Worm (Caenorhabditis elegans) whole organism, mixed stage, embryonic: ENCODE results near the gene nstp-1.

Experiments
- M03D4.4 ChIP-seq: sonication (generic microtip); optimal IDR thresholded peaks from 2 replicates; lab custom pipeline; 2017; ENCODE audit warnings: mild to moderate bottlenecking, missing genetic modification characterization, missing compliant biosample characterization
- blmp-1 ChIP-seq: fragments of 150-350 bp; optimal IDR thresholded peaks from 2 replicates; lab custom pipeline; 2014; ENCODE audit warnings: missing biosample characterization, missing genetic modification characterization
- ceh-39 ChIP-seq: fragments of 150-350 bp; optimal IDR thresholded peaks from 2 replicates; lab custom pipeline; 2014; ENCODE audit warnings: missing biosample characterization, missing genetic modification characterization
- ceh-43 ChIP-seq: fragments of 200-800 bp; sonication (Bioruptor generic); optimal IDR thresholded peaks from 2 replicates; lab custom pipeline; 2018; ENCODE audit warnings: mild to moderate bottlenecking, missing genetic modification characterization, moderate library complexity, missing compliant biosample characterization
- ceh-83 ChIP-seq: fragments of 200-800 bp; sonication (Bioruptor generic); optimal IDR thresholded peaks from 2 replicates; lab custom pipeline; 2018; ENCODE audit warnings: mild to moderate bottlenecking, missing genetic modification characterization, missing compliant biosample characterization
- ces-1 ChIP-seq: fragments of 150-350 bp; optimal IDR thresholded peaks from 2 replicates; lab custom pipeline; 2014; ENCODE audit warnings: missing biosample characterization, missing genetic modification reagents, missing genetic modification characterization
- cnd-1 ChIP-seq: fragments of 200-800 bp; sonication (Bioruptor generic); optimal IDR thresholded peaks from 2 replicates; lab custom pipeline; 2018; ENCODE audit warnings: mild to moderate bottlenecking, missing genetic modification characterization, missing compliant biosample characterization
- elt-1 ChIP-seq: sonication (generic microtip); optimal IDR thresholded peaks from 2 replicates; lab custom pipeline; 2017; ENCODE audit warnings: missing genetic modification characterization, mild to moderate bottlenecking, missing compliant biosample characterization, antibody characterized with exemption, moderate library complexity, borderline replicate concordance; ENCODE audit not compliant: insufficient read depth
- elt-3 ChIP-seq: fragments of 150-350 bp; optimal IDR thresholded peaks from 2 replicates; lab custom pipeline; 2014; ENCODE audit warnings: missing biosample characterization, missing genetic modification characterization
- flh-1 ChIP-seq: fragments of 200-800 bp; sonication (Bioruptor generic); optimal IDR thresholded peaks from 2 replicates; lab custom pipeline; 2018; ENCODE audit warnings: mild to moderate bottlenecking, missing genetic modification characterization, moderate library complexity, missing compliant biosample characterization
- ham-2 ChIP-seq: fragments of 200-800 bp; sonication (Bioruptor generic); optimal IDR thresholded peaks from 2 replicates; lab custom pipeline; 2018; ENCODE audit warnings: mild to moderate bottlenecking, missing genetic modification characterization, missing compliant biosample characterization
- hlh-1 ChIP-seq: fragments of 150-350 bp; optimal IDR thresholded peaks from 2 replicates; lab custom pipeline; 2014; ENCODE audit warnings: missing biosample characterization, missing genetic modification reagents, missing genetic modification characterization
- lin-13 ChIP-seq: fragments of 150-350 bp; optimal IDR thresholded peaks from 2 replicates; lab custom pipeline; 2014; ENCODE audit warnings: missing biosample characterization, missing genetic modification characterization
- lsy-2 ChIP-seq: fragments of 150-350 bp; optimal IDR thresholded peaks from 2 replicates; lab custom pipeline; 2014; ENCODE audit warnings: missing biosample characterization, missing genetic modification characterization
- mab-5 ChIP-seq: fragments of 150-350 bp; optimal IDR thresholded peaks from 2 replicates; lab custom pipeline; 2014; ENCODE audit warnings: missing biosample characterization, missing genetic modification characterization
- mep-1 ChIP-seq: fragments of 150-350 bp; optimal IDR thresholded peaks from 2 replicates; lab custom pipeline; 2017; ENCODE audit warnings: missing biosample characterization, missing genetic modification reagents, missing genetic modification characterization, inconsistent platforms
- mls-2 ChIP-seq: sonication (generic microtip); optimal IDR thresholded peaks from 2 replicates; lab custom pipeline; 2016; ENCODE audit warnings: mild to moderate bottlenecking, missing genetic modification characterization, moderate library complexity, missing compliant biosample characterization
- nhr-12 ChIP-seq: fragments of 150-350 bp; optimal IDR thresholded peaks from 2 replicates; lab custom pipeline; 2014; ENCODE audit warnings: missing biosample characterization, missing genetic modification characterization
- nhr-237 ChIP-seq: fragments of 150-350 bp; optimal IDR thresholded peaks from 2 replicates; lab custom pipeline; 2014; ENCODE audit warnings: missing biosample characterization, missing genetic modification characterization
- nhr-28 ChIP-seq: fragments of 150-350 bp; optimal IDR thresholded peaks from 2 replicates; lab custom pipeline; 2014; ENCODE audit warnings: missing biosample characterization, missing genetic modification characterization
- nhr-76 ChIP-seq: sonication (generic microtip); optimal IDR thresholded peaks from 2 replicates; lab custom pipeline; 2017; ENCODE audit warnings: missing biosample characterization, missing genetic modification characterization
- pha-4 ChIP-seq: fragments of 150-350 bp; optimal IDR thresholded peaks from 2 replicates; lab custom pipeline; 2018; ENCODE audit warnings: missing biosample characterization, missing genetic modification reagents, missing genetic modification characterization
- sem-2 ChIP-seq: fragments of 200-800 bp; sonication (Bioruptor generic); optimal IDR thresholded peaks from 2 replicates; lab custom pipeline; 2018; ENCODE audit warnings: mild to moderate bottlenecking, missing genetic modification characterization, missing compliant biosample characterization
- snpc-4 ChIP-seq: fragments of 150-350 bp; optimal IDR thresholded peaks from 2 replicates; lab custom pipeline; 2014; ENCODE audit warnings: missing biosample characterization, missing genetic modification characterization
- sptf-1 ChIP-seq: sonication (generic microtip); optimal IDR thresholded peaks from 2 replicates; lab custom pipeline; 2017; ENCODE audit warnings: mild to moderate bottlenecking, missing genetic modification characterization, moderate library complexity, missing compliant biosample characterization
- tbx-8 ChIP-seq: fragments of 200-800 bp; sonication (Bioruptor generic); optimal IDR thresholded peaks from 2 replicates; lab custom pipeline; 2018; ENCODE audit warnings: mild to moderate bottlenecking, missing genetic modification characterization, moderate library complexity, missing compliant biosample characterization
- unc-120 ChIP-seq: sonication (generic microtip); optimal IDR thresholded peaks from 2 replicates; lab custom pipeline; 2017; ENCODE audit warnings: missing genetic modification characterization, missing compliant biosample characterization; ENCODE audit not compliant: poor library complexity, severe bottlenecking
- unc-39 ChIP-seq: fragments of 150-350 bp; optimal IDR thresholded peaks from 2 replicates; lab custom pipeline; 2014; ENCODE audit warnings: missing biosample characterization, missing genetic modification characterization
- unc-62 ChIP-seq: fragments of 150-350 bp; optimal IDR thresholded peaks from 2 replicates; lab custom pipeline; 2014; ENCODE audit warnings: missing biosample characterization, missing genetic modification reagents, missing genetic modification characterization
- zip-8 ChIP-seq: fragments of 150-350 bp; optimal IDR thresholded peaks from 2 replicates; lab custom pipeline; 2014; ENCODE audit warnings: missing biosample characterization, missing genetic modification characterization
- ztf-11 ChIP-seq: fragments of 150-350 bp; optimal IDR thresholded peaks from 2 replicates; lab custom pipeline; 2014; ENCODE audit warnings: missing biosample characterization, missing genetic modification characterization

nstp-1 gene

ce11 chrIV:8956189-8956588 lies 28.5 kb upstream of the nstp-1 start, which contains the start of gene tpra-1:
Gene tpra-1, plus strand, starts transcription at chrIV:8956489.
- no peak for TF ChIP-seq ham-2 (GFP tag; lab: Kevin White, UChicago)

ce11 chrIV:8965883-8966282 lies 18.8 kb upstream of the nstp-1 start, which contains the start of gene C53B4.2:
Gene C53B4.2, plus strand, starts transcription at chrIV:8966183.
- TF ChIP-seq ceh-83 (GFP tag; lab: Kevin White, UChicago), result no peak
- TF ChIP-seq nhr-12 (tag; lab: Kevin White, UChicago), result no peak
- no peak for TF ChIP-seq lsy-2 (tag; lab: Kevin White, UChicago)
- TF ChIP-seq ztf-11 (tag; lab: Kevin White, UChicago), result no peak
- no peak for TF ChIP-seq mls-2
- no peak for TF ChIP-seq elt-3 (tag; lab: Kevin White, UChicago)
- no peak for TF ChIP-seq sptf-1 (tag; lab: Kevin White, UChicago)
- no peak for TF ChIP-seq M03D4.4 (tag; lab: Kevin White, UChicago)
- no peak for TF ChIP-seq ceh-43 (GFP tag; lab: Kevin White, UChicago)
- no peak for TF ChIP-seq lin-13 (tag; lab: Kevin White, UChicago)
- no peak for TF ChIP-seq sem-2 (GFP tag; lab: Kevin White, UChicago)
- no peak for TF ChIP-seq ceh-39
- TF ChIP-seq nhr-237, result no peak
- TF ChIP-seq cnd-1 (tag; lab: Kevin White, UChicago), result no peak
- no peak for TF ChIP-seq nhr-28 (tag; lab: Kevin White, UChicago)
- TF ChIP-seq zip-8, result no peak
- TF ChIP-seq nhr-76, result no peak
- TF ChIP-seq snpc-4 (tag; lab: Kevin White, UChicago), result no peak

DNA sequence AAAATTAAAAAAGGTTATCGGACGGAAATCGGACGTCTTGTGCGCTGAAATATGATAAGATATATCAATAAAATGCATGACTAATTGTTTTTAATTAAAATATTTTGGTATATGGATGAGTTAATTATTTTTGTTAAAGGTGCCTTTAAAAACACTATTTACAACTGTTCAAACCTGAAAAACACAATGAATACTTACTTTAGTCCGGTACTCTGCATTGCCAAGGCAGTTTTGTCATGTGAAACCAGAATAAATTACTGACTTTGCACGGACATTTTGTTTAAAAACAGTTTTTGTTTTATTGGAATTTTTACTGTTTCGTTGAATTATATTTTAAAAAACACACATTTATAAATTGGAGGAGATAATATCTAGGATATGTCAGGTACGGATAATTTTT lies 16.7 kb upstream of the nstp-1 start, which contains the start of gene suex-2:
suex-2 (plus strand) TSS at position 301 of the 400 bp plus-strand sequence.
- no peak for TF ChIP-seq ceh-43 (GFP tag; lab: Kevin White, UChicago)
- no peak for TF ChIP-seq pha-4 (tag; lab: Kevin White, UChicago)

DNA sequence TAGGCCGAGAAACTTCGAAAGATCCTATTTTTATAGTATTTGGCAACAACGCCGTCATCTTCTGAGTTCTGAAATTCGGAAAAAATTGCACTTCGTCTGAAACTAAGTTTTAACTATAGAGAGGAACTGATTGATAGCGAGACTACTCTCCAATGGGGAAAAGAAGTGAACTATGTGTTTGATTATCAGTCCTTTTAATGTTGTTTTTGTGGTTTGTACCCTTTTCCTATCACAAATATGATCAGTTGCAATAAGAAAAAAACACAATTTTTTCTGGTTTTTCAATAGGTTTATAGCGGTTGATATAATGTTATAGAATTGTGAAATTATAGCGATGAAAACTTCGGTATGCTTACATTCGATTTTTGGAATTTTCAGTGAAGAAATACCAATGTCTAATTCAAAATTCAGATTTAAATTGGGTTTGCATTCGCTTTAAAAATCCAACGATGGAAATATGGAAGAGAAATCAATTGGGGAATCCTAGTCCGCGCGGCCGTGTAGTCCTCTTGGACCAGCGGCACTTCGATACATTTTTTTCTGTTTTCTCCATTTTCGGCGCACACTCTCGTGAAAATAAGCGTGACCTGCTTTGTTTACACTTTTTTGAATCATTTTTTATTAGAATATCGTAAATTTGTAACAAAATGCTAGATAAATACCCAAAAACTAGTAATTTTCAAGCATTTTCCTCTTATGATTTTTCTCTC lies 11.3 kb upstream of the nstp-1 start, which contains the start of gene C53B4.3:
C53B4.3 (minus strand) TSS at position 464 of the 710 bp plus-strand sequence.
- TF ChIP-seq ceh-83 (GFP tag; lab: Kevin White, UChicago), result no peak
- no peak for TF ChIP-seq elt-1 (tag; lab: Kevin White, UChicago)
- TF ChIP-seq sptf-1 (tag; lab: Kevin White, UChicago), result no peak
- TF ChIP-seq tbx-8 (GFP tag; lab: Kevin White, UChicago), result no peak
- no peak for TF ChIP-seq mep-1 (tag; lab: Kevin White, UChicago)
- TF ChIP-seq zip-8, result no peak
- no peak for TF ChIP-seq blmp-1 (tag; lab: Kevin White, UChicago)
- TF ChIP-seq ces-1 (GFP tag; lab: Kevin White, UChicago), result peak; percentile 23

DNA sequence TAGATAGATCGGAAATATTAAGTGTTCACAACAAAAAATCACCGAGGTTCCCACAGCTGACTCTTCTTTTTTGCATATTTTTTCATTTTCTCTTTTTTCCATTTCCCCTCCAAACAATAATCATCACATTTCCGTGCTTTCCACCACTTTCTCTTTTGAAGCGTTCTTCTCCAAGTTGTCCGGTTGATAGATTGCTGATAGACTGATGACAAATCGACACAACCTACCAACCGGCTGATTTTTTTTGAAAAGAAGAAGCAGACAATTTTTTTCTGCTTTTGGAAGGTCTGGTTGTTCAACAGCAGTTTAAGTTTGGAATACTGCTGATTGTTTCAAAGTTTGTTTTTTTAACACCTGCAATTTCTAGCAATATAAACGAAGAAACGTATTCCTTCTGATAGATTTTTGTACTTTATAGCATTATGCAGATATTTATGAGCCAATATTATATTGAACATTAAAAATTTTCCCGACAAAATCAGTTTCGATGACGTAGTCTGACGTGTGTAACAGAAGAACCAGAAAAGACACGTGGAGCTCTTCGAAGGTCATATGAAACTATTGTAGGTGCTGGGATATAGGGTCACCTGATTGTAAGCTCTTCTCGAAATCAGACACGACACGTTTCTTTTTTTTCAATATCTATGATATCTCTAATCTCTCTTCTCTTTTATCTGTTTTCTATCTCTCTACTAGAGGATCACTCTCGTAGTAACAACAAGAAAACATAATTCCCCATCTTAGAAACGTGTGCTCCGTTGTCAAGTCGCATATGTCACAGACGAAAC lies 9.9 kb upstream of the nstp-1 start:
- TF ChIP-seq flh-1 (GFP tag; lab: Kevin White, UChicago), result no peak
- TF ChIP-seq sem-2 (GFP tag; lab: Kevin White, UChicago), result no peak
- no peak for TF ChIP-seq hlh-1
- no peak for TF ChIP-seq lin-13 (tag; lab: Kevin White, UChicago)
- TF ChIP-seq snpc-4 (tag; lab: Kevin White, UChicago), result no peak
- TF ChIP-seq blmp-1 (tag; lab: Kevin White, UChicago), result no peak
- TF ChIP-seq mab-5, result no peak
- no peak for TF ChIP-seq ceh-83 (GFP tag; lab: Kevin White, UChicago)
- no peak for TF ChIP-seq nhr-76

DNA sequence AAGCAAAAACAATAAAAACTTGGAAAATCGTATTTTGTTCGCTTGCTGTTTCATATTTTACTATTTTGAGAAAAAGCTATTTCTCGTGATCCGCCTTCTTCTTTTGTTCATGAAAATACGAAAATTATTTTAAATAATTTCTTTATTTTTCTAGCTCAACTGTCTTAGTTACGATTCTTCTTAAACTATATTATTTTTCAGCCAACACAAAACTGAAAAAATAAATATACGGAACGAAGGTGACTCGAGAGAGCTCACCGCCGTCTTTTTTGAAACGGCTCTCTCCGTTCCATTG lies 9.4 kb upstream of the nstp-1 start, which contains the start of gene pdzd-8:
pdzd-8 (plus strand) TSS at position 196 of the 295 bp plus-strand sequence.
- no peak for TF ChIP-seq unc-120 (tag; lab: Kevin White, UChicago)
- TF ChIP-seq tbx-8 (GFP tag; lab: Kevin White, UChicago), result no peak
- no peak for TF ChIP-seq unc-39 (tag; lab: Kevin White, UChicago)
- no peak for TF ChIP-seq flh-1 (GFP tag; lab: Kevin White, UChicago)
- no peak for TF ChIP-seq unc-62 (GFP tag; lab: Kevin White, UChicago)
- TF ChIP-seq nhr-237, result no peak
